Fruit fly (Drosophila melanogaster) S2 (cell line): Measurements from ENCODE around the gene Tsp97E.

Source experiments
- CG8478 ChIP-seq: fragments of >200 bp; optimal IDR thresholded peaks from 2 replicates; lab custom pipeline; 2018
- CTCF ChIP-seq, 2 experiments: fragments of >200 bp; optimal IDR thresholded peaks; 2 replicates each; lab custom pipeline; 2018

DNA sequence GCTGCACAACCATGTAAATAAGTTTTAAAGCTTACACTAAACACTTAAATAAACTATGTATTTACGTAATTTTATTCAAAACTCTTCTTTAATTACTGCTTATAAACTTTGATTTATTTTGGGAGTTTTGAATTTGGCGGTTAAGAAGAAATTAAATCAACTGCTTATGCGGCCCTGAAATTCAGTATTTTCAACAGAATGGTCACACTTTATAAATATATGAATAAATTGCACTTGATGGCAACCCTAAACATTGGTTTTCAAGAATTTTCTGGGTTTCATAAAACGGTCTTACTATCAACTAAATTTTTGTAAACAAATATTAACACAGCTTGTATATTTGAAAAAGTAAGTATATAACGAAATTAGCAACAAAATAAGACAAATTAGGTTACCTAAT is 19.4 kb downstream of the Tsp97E start, which contains the start of gene CG14252:
- TF ChIP-seq CTCF (optimal IDR thresholded peaks at IDR 0.05; lab: Kevin White, UChicago) = peak in 1 of 2 experiments; percentile 3
- TF ChIP-seq CG8478 = no peak
